Worm (Caenorhabditis elegans) whole organism, L4 larva: ENCODE results near the gene lgc-4.

Source experiments
- D1046.2 ChIP-seq: fragments of 200-800 bp; sonication (Bioruptor generic); IDR thresholded peaks from 2 replicates; pipeline ENCODE4 v1.3.6; 2022; ENCODE audit warnings: missing genetic modification characterization, missing compliant biosample characterization
- F26F4.8 ChIP-seq: fragments of 200-800 bp; sonication (Bioruptor generic); conservative IDR thresholded peaks from 2 replicates; pipeline ENCODE4 v1.3.6; 2022; ENCODE audit warnings: missing genetic modification characterization, missing compliant biosample characterization
- F44E2.7 ChIP-seq: fragments of 200-800 bp; sonication (Bioruptor generic); IDR thresholded peaks from 2 replicates; pipeline ENCODE4 v2.1.2; 2022; ENCODE audit warnings: missing genetic modification characterization, missing compliant biosample characterization
- R02D3.7 ChIP-seq: fragments of 150-350 bp; sonication (generic microtip); optimal IDR thresholded peaks from 3 replicates; lab custom pipeline; 2014; ENCODE audit warnings: missing biosample characterization, missing genetic modification characterization
- T26A8.4 ChIP-seq: fragments of 200-800 bp; sonication (Bioruptor generic); IDR thresholded peaks from 2 replicates; pipeline ENCODE4 v1.3.6; 2022; ENCODE audit warnings: missing genetic modification characterization, missing compliant biosample characterization
- Y105C5A.15 ChIP-seq: fragments of 200-800 bp; sonication (Bioruptor generic); IDR thresholded peaks from 2 replicates; pipeline ENCODE4 v1.3.6; 2022; ENCODE audit warnings: missing genetic modification characterization, missing compliant biosample characterization
- Y48G9A.11 ChIP-seq: fragments of 200-800 bp; sonication (Bioruptor generic); IDR thresholded peaks from 2 replicates; pipeline ENCODE4 v1.3.6; 2022; ENCODE audit warnings: missing genetic modification reagents, missing genetic modification characterization, missing compliant biosample characterization
- Y75B8A.6 ChIP-seq: fragments of 200-800 bp; sonication (Bioruptor generic); IDR thresholded peaks from 2 replicates; pipeline ENCODE4 v1.3.6; 2022; ENCODE audit warnings: missing genetic modification reagents, missing genetic modification characterization, missing compliant biosample characterization
- ZK337.2 ChIP-seq: fragments of 200-800 bp; sonication (Bioruptor generic); IDR thresholded peaks from 2 replicates; pipeline ENCODE4 v1.3.6; 2022; ENCODE audit warnings: missing genetic modification reagents, missing genetic modification characterization, missing compliant biosample characterization
- aha-1 ChIP-seq: fragments of 150-350 bp; peaks from one replicate; lab custom pipeline; 2014; ENCODE audit warnings: missing biosample characterization, missing genetic modification characterization
- aly-2 ChIP-seq: sonication (generic microtip); optimal IDR thresholded peaks from 2 replicates; lab custom pipeline; 2018; ENCODE audit warnings: missing biosample characterization, missing genetic modification characterization
- attf-4 ChIP-seq: sonication (generic microtip); optimal IDR thresholded peaks from 3 replicates; lab custom pipeline; 2017; ENCODE audit warnings: missing biosample characterization, missing genetic modification characterization
- ceh-28 ChIP-seq: fragments of 150-350 bp; optimal IDR thresholded peaks from 2 replicates; lab custom pipeline; 2014; ENCODE audit warnings: missing biosample characterization, missing genetic modification reagents, missing genetic modification characterization
- ceh-32 ChIP-seq: sonication (generic microtip); optimal IDR thresholded peaks from 2 replicates; lab custom pipeline; 2016; ENCODE audit warnings: mild to moderate bottlenecking, missing genetic modification characterization, missing compliant biosample characterization; ENCODE audit not compliant: poor library complexity
- ceh-44 ChIP-seq: fragments of 200-800 bp; sonication (Bioruptor generic); IDR thresholded peaks from 2 replicates; pipeline ENCODE4 v1.3.6; 2022; ENCODE audit warnings: missing genetic modification reagents, missing genetic modification characterization, missing compliant biosample characterization
- ceh-82 ChIP-seq: sonication (generic microtip); optimal IDR thresholded peaks from 2 replicates; lab custom pipeline; 2017; ENCODE audit warnings: missing biosample characterization, missing genetic modification characterization
- cey-2 ChIP-seq: sonication (generic microtip); optimal IDR thresholded peaks from 3 replicates; lab custom pipeline; 2017; ENCODE audit warnings: missing genetic modification characterization, mild to moderate bottlenecking, missing compliant biosample characterization, antibody characterized with exemption, borderline replicate concordance; ENCODE audit not compliant: insufficient read depth
- ctbp-1 ChIP-seq: fragments of 200-800 bp; sonication (Bioruptor generic); IDR thresholded peaks from 2 replicates; pipeline ENCODE4 v1.3.6; 2022; ENCODE audit warnings: missing genetic modification reagents, missing genetic modification characterization, missing compliant biosample characterization
- daf-12 ChIP-seq: fragments of 150-350 bp; optimal IDR thresholded peaks from 2 replicates; lab custom pipeline; 2014; ENCODE audit warnings: missing biosample characterization, missing genetic modification reagents, missing genetic modification characterization
- daf-16 ChIP-seq, 3 experiments: sonication (generic microtip); optimal IDR thresholded peaks; 2 replicates each; lab custom pipeline; 2016 to 2017; ENCODE audit warnings: missing genetic modification characterization in 3 of 3, missing genetic modification reagents in 3 of 3, mild to moderate bottlenecking in 2 of 3, missing compliant biosample characterization in 2 of 3, missing biosample characterization in 1 of 3, moderate library complexity in 1 of 3
- daf-19 ChIP-seq: fragments of 200-800 bp; sonication (Bioruptor generic); conservative IDR thresholded peaks from 2 replicates; pipeline ENCODE4 v1.3.6; 2022; ENCODE audit warnings: missing genetic modification characterization, missing compliant biosample characterization
- dmd-8 ChIP-seq: fragments of 200-800 bp; sonication (Bioruptor generic); IDR thresholded peaks from 2 replicates; pipeline ENCODE4 v1.3.6; 2022; ENCODE audit warnings: missing genetic modification characterization, missing compliant biosample characterization
- dpl-1 ChIP-seq: fragments of 150-350 bp; optimal IDR thresholded peaks from 2 replicates; lab custom pipeline; 2014; ENCODE audit warnings: missing biosample characterization, missing genetic modification reagents, missing genetic modification characterization
- egl-43 ChIP-seq: fragments of 200-800 bp; sonication (Bioruptor generic); IDR thresholded peaks from 2 replicates; pipeline ENCODE4 v1.3.6; 2022; ENCODE audit warnings: missing genetic modification reagents, missing genetic modification characterization, missing compliant biosample characterization
- gei-8 ChIP-seq: fragments of 200-800 bp; sonication (Bioruptor generic); optimal IDR thresholded peaks from 2 replicates; lab custom pipeline; 2018; ENCODE audit warnings: mild to moderate bottlenecking, missing genetic modification characterization, missing compliant biosample characterization
- hif-1 ChIP-seq, 2 experiments: sonication (generic microtip); optimal IDR thresholded peaks; 2 replicates each; lab custom pipeline; 2016 to 2017; ENCODE audit warnings: missing compliant biosample characterization in 2 of 2, missing genetic modification characterization in 2 of 2, missing genetic modification reagents in 2 of 2, missing genotype in 2 of 2, mild to moderate bottlenecking in 1 of 2
- hlh-11 ChIP-seq: fragments of 200-800 bp; sonication (Bioruptor generic); optimal IDR thresholded peaks from 2 replicates; lab custom pipeline; 2018; ENCODE audit warnings: mild to moderate bottlenecking, missing genetic modification characterization, missing compliant biosample characterization
- hlh-30 ChIP-seq: sonication (generic microtip); optimal IDR thresholded peaks from 2 replicates; lab custom pipeline; 2017; ENCODE audit warnings: antibody characterized with exemption, mild to moderate bottlenecking, missing genetic modification characterization, missing compliant biosample characterization; ENCODE audit not compliant: insufficient read depth
- lin-29 ChIP-seq: fragments of 200-800 bp; sonication (Bioruptor generic); IDR thresholded peaks from 2 replicates; pipeline ENCODE4 v1.3.6; 2022; ENCODE audit warnings: missing genetic modification reagents, missing genetic modification characterization, missing compliant biosample characterization
- lin-38 ChIP-seq: fragments of 200-800 bp; sonication (Bioruptor generic); IDR thresholded peaks from 2 replicates; pipeline ENCODE4 v1.3.6; 2022; ENCODE audit warnings: missing genetic modification reagents, missing genetic modification characterization, missing compliant biosample characterization
- lin-39 ChIP-seq: fragments of 150-350 bp; optimal IDR thresholded peaks from 2 replicates; lab custom pipeline; 2014; ENCODE audit warnings: missing biosample characterization, missing genetic modification reagents, missing genetic modification characterization
- madf-9 ChIP-seq: fragments of 200-800 bp; sonication (Bioruptor generic); conservative IDR thresholded peaks from 2 replicates; pipeline ENCODE4 v1.3.6; 2022; ENCODE audit warnings: missing genetic modification reagents, missing genetic modification characterization, missing compliant biosample characterization
- mdt-29 ChIP-seq: fragments of 200-800 bp; sonication (Bioruptor generic); IDR thresholded peaks from 2 replicates; pipeline ENCODE4 v1.3.6; 2022; ENCODE audit warnings: missing genetic modification reagents, missing genetic modification characterization, missing compliant biosample characterization
- mep-1 ChIP-seq: fragments of 150-350 bp; sonication (generic microtip); optimal IDR thresholded peaks from 3 replicates; lab custom pipeline; 2014; ENCODE audit warnings: missing biosample characterization, missing genetic modification characterization
- mes-2 ChIP-seq: sonication (generic microtip); optimal IDR thresholded peaks from 2 replicates; lab custom pipeline; 2016; ENCODE audit warnings: missing genotype, mild to moderate bottlenecking, missing genetic modification characterization, missing compliant biosample characterization; ENCODE audit not compliant: poor library complexity, severe bottlenecking
- nhr-102 ChIP-seq: sonication (generic microtip); optimal IDR thresholded peaks from 2 replicates; lab custom pipeline; 2016; ENCODE audit warnings: mild to moderate bottlenecking, missing genetic modification characterization, moderate library complexity, missing compliant biosample characterization
- nhr-111 ChIP-seq: fragments of 200-800 bp; sonication (Bioruptor generic); optimal IDR thresholded peaks from 2 replicates; lab custom pipeline; 2018; ENCODE audit warnings: mild to moderate bottlenecking, missing genetic modification characterization, missing compliant biosample characterization
- nhr-48 ChIP-seq: sonication (generic microtip); optimal IDR thresholded peaks from 2 replicates; lab custom pipeline; 2016; ENCODE audit warnings: mild to moderate bottlenecking, missing genetic modification characterization, missing compliant biosample characterization
- nhr-6 ChIP-seq: fragments of 150-350 bp; optimal IDR thresholded peaks from 2 replicates; lab custom pipeline; 2014; ENCODE audit warnings: missing biosample characterization, missing genetic modification characterization
- saeg-2 ChIP-seq: fragments of 200-800 bp; sonication (Bioruptor generic); IDR thresholded peaks from 2 replicates; pipeline ENCODE4 v1.3.6; 2022; ENCODE audit warnings: missing genetic modification reagents, missing genetic modification characterization, missing compliant biosample characterization
- set-16 ChIP-seq: fragments of 200-800 bp; sonication (Bioruptor generic); IDR thresholded peaks from 2 replicates; pipeline ENCODE4 v1.3.6; 2022; ENCODE audit warnings: missing genetic modification reagents, missing genetic modification characterization, missing compliant biosample characterization
- skn-1 ChIP-seq: fragments of 150-350 bp; optimal IDR thresholded peaks from 2 replicates; lab custom pipeline; 2014; ENCODE audit warnings: missing biosample characterization, missing genetic modification characterization
- snpc-1.2 ChIP-seq: fragments of 200-800 bp; sonication (Bioruptor generic); IDR thresholded peaks from 2 replicates; pipeline ENCODE4 v1.3.6; 2022; ENCODE audit warnings: missing genetic modification reagents, missing genetic modification characterization, missing compliant biosample characterization
- spr-1 ChIP-seq: sonication (generic microtip); optimal IDR thresholded peaks from 2 replicates; lab custom pipeline; 2016; ENCODE audit warnings: mild to moderate bottlenecking, missing genetic modification characterization, missing compliant biosample characterization
- tag-97 ChIP-seq: fragments of 200-800 bp; sonication (Bioruptor generic); IDR thresholded peaks from 2 replicates; pipeline ENCODE4 v1.3.6; 2022; ENCODE audit warnings: missing genetic modification characterization, missing compliant biosample characterization
- unc-130 ChIP-seq: sonication (generic microtip); optimal IDR thresholded peaks from 2 replicates; lab custom pipeline; 2016; ENCODE audit warnings: missing genetic modification reagents, missing genetic modification characterization, missing compliant biosample characterization
- ztf-7 ChIP-seq: fragments of 150-350 bp; optimal IDR thresholded peaks from 2 replicates; lab custom pipeline; 2014; ENCODE audit warnings: missing biosample characterization, missing genetic modification characterization

Gene lgc-4

ce11 chrX:9237708-9238107 is 4.3 kb downstream of the lgc-4 start (continued):
- TF ChIP-seq attf-4 (tag; lab: Kevin White, UChicago): no peak
- no peak for TF ChIP-seq skn-1 (tag; lab: Kevin White, UChicago)
- TF ChIP-seq D1046.2 (GFP tag; lab: Robert Waterston, UW): no peak
- TF ChIP-seq snpc-1.2 (GFP tag; lab: Robert Waterston, UW): peak; percentile 92
- TF ChIP-seq set-16 (GFP tag; lab: Robert Waterston, UW): no peak
- peak; percentile 71 for TF ChIP-seq lin-38 (GFP tag; lab: Robert Waterston, UW)
- no peak for TF ChIP-seq nhr-6 (tag; lab: Kevin White, UChicago)
- peak; percentile 30; the same call in 1 of the 2 replicates for TF ChIP-seq ZK337.2 (GFP tag; lab: Robert Waterston, UW)
- TF ChIP-seq tag-97 (GFP tag; lab: Robert Waterston, UW): no peak
- TF ChIP-seq unc-130: peak; percentile 3
- 0 out of 2 replicates have a peak, but pooled peaks have one; percentile 14 for TF ChIP-seq lin-29 (GFP tag; lab: Robert Waterston, UW)
- no peak for TF ChIP-seq mep-1 (tag; lab: Kevin White, UChicago)
- peak; percentile 49; the same call in 1 of the 2 replicates for TF ChIP-seq mdt-29
- TF ChIP-seq lin-39 (tag; lab: Kevin White, UChicago): no peak
- TF ChIP-seq Y75B8A.6 (GFP tag; lab: Robert Waterston, UW): peak; percentile 56; the same call in 1 of the 2 replicates
- no peak for TF ChIP-seq saeg-2
- peak; percentile 65; the same call in 1 of the 2 replicates for TF ChIP-seq F44E2.7 (GFP tag; lab: Robert Waterston, UW)
- TF ChIP-seq ceh-44 (GFP tag; lab: Robert Waterston, UW): 0 out of 2 replicates have a peak, but pooled peaks have one; percentile 45
- TF ChIP-seq daf-19 (GFP tag; lab: Robert Waterston, UW): 0 out of 2 replicates have a peak, but pooled peaks have one; percentile 24
- TF ChIP-seq hlh-11 (tag; lab: Kevin White, UChicago): peak; percentile 23
- 0 out of 2 replicates have a peak, but pooled peaks have one; percentile 51 for TF ChIP-seq ctbp-1
- TF ChIP-seq nhr-111 (GFP tag; lab: Kevin White, UChicago): peak; percentile 2
- no peak for TF ChIP-seq ceh-82 (tag; lab: Kevin White, UChicago)
- no peak for TF ChIP-seq daf-12 (tag; lab: Kevin White, UChicago)
- TF ChIP-seq ceh-32 (tag; lab: Kevin White, UChicago): peak; percentile 17
- TF ChIP-seq R02D3.7 (tag; lab: Kevin White, UChicago): no peak
- peak; percentile 64 for TF ChIP-seq spr-1 (tag; lab: Kevin White, UChicago)
- peak; percentile 56; the same call in 1 of the 2 replicates for TF ChIP-seq madf-9
- peak; percentile 27 to 61 for TF ChIP-seq daf-16 (GFP tag; optimal IDR thresholded peaks at IDR 0.05; lab: Kevin White, UChicago)
- no peak for TF ChIP-seq daf-16 (tag; optimal IDR thresholded peaks at IDR 0.05; lab: Kevin White, UChicago)
- TF ChIP-seq T26A8.4 (GFP tag; lab: Robert Waterston, UW): peak; percentile 60
- no peak for TF ChIP-seq aly-2 (tag; lab: Kevin White, UChicago)
- no peak for TF ChIP-seq ztf-7
- no peak for TF ChIP-seq Y105C5A.15 (GFP tag; lab: Robert Waterston, UW)
- TF ChIP-seq dmd-8 (GFP tag; lab: Robert Waterston, UW): peak; percentile 77; the same call in 1 of the 2 replicates
- TF ChIP-seq nhr-102 (tag; lab: Kevin White, UChicago): peak; percentile 64
- TF ChIP-seq hif-1 (tag; optimal IDR thresholded peaks at IDR 0.05; lab: Kevin White, UChicago): no peak
- peak; percentile 26 for TF ChIP-seq gei-8 (GFP tag; lab: Kevin White, UChicago)
- TF ChIP-seq egl-43: peak; percentile 89
- TF ChIP-seq ceh-28 (tag; lab: Kevin White, UChicago): no peak
- TF ChIP-seq nhr-48: peak; percentile 59
- peak; percentile 96 for TF ChIP-seq aha-1 (tag; lab: Kevin White, UChicago)
- TF ChIP-seq Y48G9A.11 (GFP tag; lab: Robert Waterston, UW): peak; percentile 44; the same call in 1 of the 2 replicates
- no peak for TF ChIP-seq dpl-1 (GFP tag; lab: Kevin White, UChicago)
- peak; percentile 28 for TF ChIP-seq hlh-30 (tag; lab: Kevin White, UChicago)
- peak; percentile 59; the same call in 1 of the 2 replicates for TF ChIP-seq F26F4.8
- no peak for TF ChIP-seq mes-2 (tag; lab: Kevin White, UChicago)
- TF ChIP-seq cey-2: no peak
